Fruit fly (Drosophila melanogaster): ENCODE measurements around the gene Cad87A.

The Cad87A gene

DNA sequence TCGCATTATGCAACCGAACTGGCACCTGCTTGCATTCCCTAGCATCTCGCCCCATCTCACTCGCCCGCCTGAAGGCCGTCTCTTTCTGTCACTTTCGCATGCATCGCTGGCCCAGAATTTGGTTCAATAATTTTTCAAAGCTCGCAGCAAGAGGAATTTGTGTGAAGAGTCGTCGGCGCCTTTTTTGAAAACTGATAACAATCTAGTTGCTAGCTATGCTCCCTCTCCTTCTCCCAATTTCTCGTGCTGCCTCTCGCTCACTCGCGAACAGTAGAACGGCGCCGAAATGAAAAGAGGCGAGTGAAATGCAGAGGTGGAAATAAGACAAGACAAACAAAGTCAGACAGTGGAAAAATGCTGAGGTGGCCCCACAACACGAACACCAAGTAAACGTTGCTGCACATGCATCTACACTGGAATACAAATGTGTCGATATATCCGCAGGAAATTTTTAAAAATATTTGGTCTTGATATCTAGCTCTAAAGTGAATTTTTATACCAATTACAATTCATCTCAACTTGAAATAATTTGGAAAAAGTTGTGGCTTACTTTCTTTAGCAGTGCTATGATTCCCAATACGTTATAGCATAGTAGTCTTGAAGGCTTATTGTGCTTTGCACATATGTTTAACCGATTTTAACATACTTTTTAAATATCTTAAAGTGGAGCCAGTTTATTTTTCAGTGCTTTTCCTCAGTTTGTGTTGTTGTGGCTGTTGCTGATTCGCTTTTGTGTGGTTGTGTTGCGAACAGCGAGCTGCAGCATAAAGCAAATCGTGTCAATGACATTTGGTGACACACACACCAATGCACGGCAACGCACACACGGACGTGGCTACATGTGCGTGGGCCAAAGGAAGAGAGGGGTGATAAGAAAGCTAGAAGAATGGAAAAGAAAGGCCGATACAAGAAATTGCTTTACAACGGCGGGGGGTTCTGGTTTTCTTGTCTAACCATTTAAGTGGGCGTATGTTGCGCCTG is 97.7 kb downstream of the Cad87A start (continued):
- TF ChIP-seq CG12155 (GFP tag; optimal IDR thresholded peaks at IDR 0.05) (peak; percentile 34), CG4360 (GFP tag; IDR thresholded peaks at IDR 0.05) (peak; percentile 47; the same call in 1 of the 2 replicates), CG17328 (GFP tag; IDR thresholded peaks at IDR 0.05) (peak; percentile 63), sob (GFP tag; IDR thresholded peaks at IDR 0.05) (no peak; the same call in 1 of the 2 replicates), CG15696 (tag; optimal IDR thresholded peaks at IDR 0.05) (peak; percentile 30), Mes4 (GFP tag; optimal IDR thresholded peaks at IDR 0.05) (peak; percentile 81), Xbp1 (GFP tag; optimal IDR thresholded peaks at IDR 0.05) (peak; percentile 75), CG10267 (tag; optimal IDR thresholded peaks at IDR 0.05) (peak; percentile 82), D (optimal IDR thresholded peaks at IDR 0.05) (no peak), D (GFP tag; optimal IDR thresholded peaks at IDR 0.05) (peak; percentile 93), CG10959 (GFP tag; IDR thresholded peaks at IDR 0.05) (no peak), Elba2 (GFP tag; optimal IDR thresholded peaks at IDR 0.05) (no peak), fu2 (GFP tag; optimal IDR thresholded peaks at IDR 0.05) (no peak), CG13624 (GFP tag; optimal IDR thresholded peaks at IDR 0.05) (no peak), pros (GFP tag; optimal IDR thresholded peaks at IDR 0.05) (peak; percentile 40), lilli (GFP tag; optimal IDR thresholded peaks at IDR 0.05) (peak; percentile 41), Rx (GFP tag; IDR thresholded peaks at IDR 0.05) (peak; percentile 24; the same call in 1 of the 2 replicates), Bgb (GFP tag; IDR thresholded peaks at IDR 0.05; ENCODE audit: partially characterized antibody) (no peak), br (optimal IDR thresholded peaks at IDR 0.05) (no peak), luna (GFP tag; optimal IDR thresholded peaks at IDR 0.05) (no peak), CG17361 (GFP tag; IDR thresholded peaks at IDR 0.05) (peak; percentile 91), Fer3 (tag; optimal IDR thresholded peaks at IDR 0.05) (no peak)

DNA sequence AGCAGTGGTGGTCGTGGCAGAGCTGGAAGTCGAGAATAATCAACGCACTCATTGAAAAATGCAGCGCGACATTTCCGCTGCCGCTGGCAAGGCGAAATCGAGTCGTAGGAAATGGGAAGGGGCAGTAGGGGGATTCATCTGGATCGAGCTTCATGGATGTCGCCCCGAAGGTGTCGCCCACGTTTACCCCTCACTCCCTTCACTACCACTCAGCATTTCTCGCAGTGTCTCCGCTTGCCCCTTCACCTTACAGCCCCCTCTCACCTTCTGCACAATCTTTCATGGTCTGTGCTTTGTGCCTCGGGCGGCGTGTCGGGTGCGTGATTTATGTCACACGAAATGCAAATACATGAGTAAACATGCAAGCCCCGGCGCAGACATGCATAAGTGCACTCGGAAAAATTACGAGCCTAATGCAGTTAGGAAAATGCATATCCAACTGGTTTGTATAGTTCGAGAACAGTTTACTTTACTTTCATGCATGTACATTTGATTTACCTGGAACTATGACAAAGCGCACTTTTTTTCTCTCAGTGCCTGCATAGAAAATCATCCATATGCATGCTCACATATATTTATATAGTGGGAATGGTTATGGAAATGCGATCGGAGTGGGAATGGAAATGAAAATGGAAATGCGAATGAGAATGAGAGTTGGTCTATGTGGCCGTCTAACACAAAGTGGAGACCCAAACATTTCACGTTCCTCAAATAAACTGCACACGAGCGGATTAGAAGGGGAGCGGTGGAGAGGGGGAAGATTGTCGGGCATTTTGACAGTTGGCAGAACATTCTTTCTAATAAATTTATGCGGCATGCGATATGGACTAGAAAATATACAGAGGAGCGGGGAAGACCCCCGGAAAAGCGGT is 99.3 kb downstream of the Cad87A start:
- peak; percentile 26 for TF ChIP-seq CG3281 (GFP tag; optimal IDR thresholded peaks at IDR 0.05)
- peak; percentile 84 for TF ChIP-seq bcd (GFP tag; optimal IDR thresholded peaks at IDR 0.05)
- TF ChIP-seq br (optimal IDR thresholded peaks at IDR 0.05): no peak
- peak; percentile 63 for TF ChIP-seq Deaf1 (tag; optimal IDR thresholded peaks at IDR 0.05)
- TF ChIP-seq CG33557 (GFP tag; optimal IDR thresholded peaks at IDR 0.05): peak; percentile 73
- TF ChIP-seq unc-4 (GFP tag; IDR thresholded peaks at IDR 0.05; ENCODE audit: partially characterized antibody): no peak
- peak; percentile 91 for TF ChIP-seq Mes4 (GFP tag; optimal IDR thresholded peaks at IDR 0.05)
- peak; percentile 79 for TF ChIP-seq Aef1 (GFP tag; IDR thresholded peaks at IDR 0.05)
- TF ChIP-seq row (GFP tag; IDR thresholded peaks at IDR 0.05): peak; percentile 83
- peak; percentile 91 for TF ChIP-seq ewg (GFP tag; optimal IDR thresholded peaks at IDR 0.05)
- peak; percentile 87 for TF ChIP-seq CG12299 (tag; optimal IDR thresholded peaks at IDR 0.05)
- TF ChIP-seq CG7556 (GFP tag; optimal IDR thresholded peaks at IDR 0.05): peak; percentile 88
- TF ChIP-seq CG9609 (GFP tag; optimal IDR thresholded peaks at IDR 0.05): peak; percentile 84
- no peak for TF ChIP-seq ato (GFP tag; IDR thresholded peaks at IDR 0.05; ENCODE audit: partially characterized antibody)
- peak; percentile 92 for TF ChIP-seq Oli (tag; optimal IDR thresholded peaks at IDR 0.05)
- peak; percentile 78 for TF ChIP-seq abd-A (tag; optimal IDR thresholded peaks at IDR 0.05)
- peak; percentile 73 for TF ChIP-seq lab (GFP tag; optimal IDR thresholded peaks at IDR 0.05)
- peak; percentile 91 for TF ChIP-seq CG4707 (GFP tag; optimal IDR thresholded peaks at IDR 0.05)
- TF ChIP-seq CG2199 (GFP tag; IDR thresholded peaks at IDR 0.05): peak; percentile 95
- peak; percentile 92 for TF ChIP-seq btn (GFP tag; optimal IDR thresholded peaks at IDR 0.05)
- TF ChIP-seq shn (GFP tag; optimal IDR thresholded peaks at IDR 0.05): peak; percentile 81
- TF ChIP-seq CG6765 (GFP tag; optimal IDR thresholded peaks at IDR 0.05): no peak
- TF ChIP-seq CG2202 (tag; optimal IDR thresholded peaks at IDR 0.05): peak; percentile 90
- TF ChIP-seq rib (GFP tag; IDR thresholded peaks at IDR 0.05): no peak
- TF ChIP-seq nom (GFP tag; optimal IDR thresholded peaks at IDR 0.05): peak; percentile 14
- TF ChIP-seq CG6791 (GFP tag; IDR thresholded peaks at IDR 0.05; ENCODE audit: partially characterized antibody): no peak; the same call in 2 of the 3 replicates

Measured in whole organism, embryonic.